Worm (Caenorhabditis elegans) whole organism, young adult: ENCODE data around the gene gpx-6.
A peak's percentile ranks its signal among the peaks of the same experiment; 100 is the strongest.

ENCODE experiments used
- B0261.1 ChIP-seq: sonication (generic microtip); optimal IDR thresholded peaks from 2 replicates; lab custom pipeline; 2016; ENCODE audit warnings: mild to moderate bottlenecking, missing genetic modification characterization, moderate library complexity, missing compliant biosample characterization
- C17E4.6 ChIP-seq: fragments of 200-800 bp; sonication (Bioruptor generic); IDR thresholded peaks from 2 replicates; pipeline ENCODE4 v1.3.6; 2022; ENCODE audit warnings: missing genetic modification reagents, missing genetic modification characterization, missing compliant biosample characterization
- K12H6.12 ChIP-seq: fragments of 200-800 bp; sonication (Bioruptor generic); optimal IDR thresholded peaks from 2 replicates; lab custom pipeline; 2018; ENCODE audit warnings: mild to moderate bottlenecking, missing genetic modification characterization, missing compliant biosample characterization
- T07F8.4 ChIP-seq: sonication (generic microtip); optimal IDR thresholded peaks from 2 replicates; lab custom pipeline; 2016; ENCODE audit warnings: mild to moderate bottlenecking, missing genetic modification characterization, moderate library complexity, missing compliant biosample characterization
- T26A5.8 ChIP-seq: sonication (generic microtip); optimal IDR thresholded peaks from 2 replicates; lab custom pipeline; 2016; ENCODE audit warnings: missing genetic modification characterization, missing compliant biosample characterization
- Y53G8AR.9 ChIP-seq: fragments of 200-800 bp; sonication (Bioruptor generic); conservative IDR thresholded peaks from 2 replicates; pipeline ENCODE4 v1.3.6; 2022; ENCODE audit warnings: missing genetic modification reagents, missing genetic modification characterization, missing compliant biosample characterization
- Y56A3A.18 ChIP-seq: fragments of 200-800 bp; sonication (Bioruptor generic); IDR thresholded peaks from 2 replicates; pipeline ENCODE4 v1.3.6; 2022; ENCODE audit warnings: missing genetic modification reagents, missing genetic modification characterization, missing compliant biosample characterization
- ZK185.1 ChIP-seq: sonication (generic microtip); optimal IDR thresholded peaks from 2 replicates; lab custom pipeline; 2016; ENCODE audit warnings: mild to moderate bottlenecking, missing genetic modification characterization, missing compliant biosample characterization; ENCODE audit not compliant: poor library complexity, severe bottlenecking
- attf-3 ChIP-seq: fragments of 200-800 bp; sonication (Bioruptor generic); conservative IDR thresholded peaks from 2 replicates; pipeline ENCODE4 v1.3.6; 2022; ENCODE audit warnings: missing genetic modification reagents, missing genetic modification characterization, missing compliant biosample characterization
- bed-1 ChIP-seq: fragments of 200-800 bp; sonication (Bioruptor generic); IDR thresholded peaks from 2 replicates; pipeline ENCODE4 v1.3.6; 2022; ENCODE audit warnings: missing genetic modification reagents, missing genetic modification characterization, missing compliant biosample characterization
- bed-2 ChIP-seq: fragments of 200-800 bp; sonication (Bioruptor generic); IDR thresholded peaks from 2 replicates; pipeline ENCODE4 v1.3.6; 2022; ENCODE audit warnings: missing genetic modification reagents, missing genetic modification characterization, missing compliant biosample characterization
- ccch-3 ChIP-seq: fragments of 200-800 bp; sonication (Bioruptor generic); optimal IDR thresholded peaks from 2 replicates; lab custom pipeline; 2018; ENCODE audit warnings: mild to moderate bottlenecking, missing genetic modification characterization, missing compliant biosample characterization
- cebp-1 ChIP-seq, 2 experiments: fragments of 200-800 bp in 1 of 2; sonication (Bioruptor generic) in 1 of 2; sonication (generic microtip) in 1 of 2; IDR thresholded peaks in 1 of 2; optimal IDR thresholded peaks in 1 of 2; 2 replicates each; pipeline versions ENCODE4 v1.3.6 to Lab custom; 2017 to 2022; ENCODE audit warnings: missing compliant biosample characterization in 2 of 2, missing genetic modification characterization in 2 of 2, mild to moderate bottlenecking in 1 of 2, missing genetic modification reagents in 1 of 2, moderate library complexity in 1 of 2
- cebp-2 ChIP-seq: fragments of 200-800 bp; sonication (Bioruptor generic); IDR thresholded peaks from 2 replicates; pipeline ENCODE4 v1.3.6; 2022; ENCODE audit warnings: missing genetic modification characterization, missing compliant biosample characterization
- ceh-27 ChIP-seq: fragments of 200-800 bp; sonication (Bioruptor generic); optimal IDR thresholded peaks from 2 replicates; lab custom pipeline; 2018; ENCODE audit warnings: mild to moderate bottlenecking, missing genetic modification characterization, moderate library complexity, missing compliant biosample characterization
- ceh-79 ChIP-seq: sonication (generic microtip); optimal IDR thresholded peaks from 2 replicates; lab custom pipeline; 2017; ENCODE audit warnings: mild to moderate bottlenecking, missing genetic modification characterization, missing compliant biosample characterization
- dpff-1 ChIP-seq: sonication (generic microtip); optimal IDR thresholded peaks from 2 replicates; lab custom pipeline; 2017; ENCODE audit warnings: mild to moderate bottlenecking, missing genetic modification characterization, missing compliant biosample characterization
- efl-1 ChIP-seq: fragments of 150-350 bp; optimal IDR thresholded peaks from 2 replicates; lab custom pipeline; 2014; ENCODE audit warnings: missing biosample characterization, missing genetic modification reagents, missing genetic modification characterization
- egl-18 ChIP-seq: fragments of 200-800 bp; sonication (Bioruptor generic); IDR thresholded peaks from 2 replicates; pipeline ENCODE4 v1.3.6; 2022; ENCODE audit warnings: missing genetic modification reagents, missing genetic modification characterization, missing compliant biosample characterization
- egrh-3 ChIP-seq: fragments of 200-800 bp; sonication (Bioruptor generic); IDR thresholded peaks from 2 replicates; pipeline ENCODE4 v1.3.6; 2022; ENCODE audit warnings: missing genetic modification reagents, missing genetic modification characterization, missing compliant biosample characterization
- ets-4 ChIP-seq: fragments of 200-800 bp; sonication (Bioruptor generic); optimal IDR thresholded peaks from 2 replicates; lab custom pipeline; 2018; ENCODE audit warnings: mild to moderate bottlenecking, missing genetic modification characterization, missing compliant biosample characterization
- fkh-3 ChIP-seq: sonication (generic microtip); optimal IDR thresholded peaks from 2 replicates; lab custom pipeline; 2016; ENCODE audit warnings: mild to moderate bottlenecking, missing genetic modification characterization, missing compliant biosample characterization
- lag-1 ChIP-seq: fragments of 200-800 bp; sonication (Bioruptor generic); IDR thresholded peaks from 2 replicates; pipeline ENCODE4 v1.3.6; 2022; ENCODE audit warnings: missing genetic modification reagents, missing genetic modification characterization, missing compliant biosample characterization
- madf-10 ChIP-seq: sonication (generic microtip); optimal IDR thresholded peaks from 2 replicates; lab custom pipeline; 2016; ENCODE audit warnings: mild to moderate bottlenecking, missing genetic modification characterization, missing compliant biosample characterization
- nfya-1 ChIP-seq: sonication (generic microtip); optimal IDR thresholded peaks from 2 replicates; lab custom pipeline; 2017; ENCODE audit warnings: antibody characterized with exemption, missing compliant biosample characterization, missing genetic modification characterization, borderline replicate concordance; ENCODE audit not compliant: insufficient read depth
- nfya-2 ChIP-seq: fragments of 200-800 bp; sonication (Bioruptor generic); IDR thresholded peaks from 2 replicates; pipeline ENCODE4 v1.3.6; 2022; ENCODE audit warnings: missing genetic modification reagents, missing genetic modification characterization, missing compliant biosample characterization
- nhr-27 ChIP-seq: fragments of 200-800 bp; sonication (Bioruptor generic); optimal IDR thresholded peaks from 2 replicates; lab custom pipeline; 2018; ENCODE audit warnings: mild to moderate bottlenecking, missing genetic modification characterization, moderate library complexity, missing compliant biosample characterization
- nhr-80 ChIP-seq: sonication (generic microtip); optimal IDR thresholded peaks from 2 replicates; lab custom pipeline; 2016; ENCODE audit warnings: missing genetic modification characterization, missing compliant biosample characterization
- rcor-1 ChIP-seq: fragments of 200-800 bp; sonication (Bioruptor generic); IDR thresholded peaks from 2 replicates; pipeline ENCODE4 v1.3.6; 2022; ENCODE audit warnings: missing genetic modification reagents, missing genetic modification characterization, missing compliant biosample characterization
- snpc-4 ChIP-seq, 5 experiments: fragments of 150-350 bp in 1 of 5; sonication (generic microtip) in 4 of 5; optimal IDR thresholded peaks; 2 replicates each; lab custom pipeline; 2014 to 2018; ENCODE audit warnings: missing genetic modification characterization in 5 of 5, missing biosample characterization in 3 of 5, antibody characterized with exemption in 2 of 5, mild to moderate bottlenecking in 2 of 5, missing compliant biosample characterization in 2 of 5, missing genotype in 2 of 5, moderate library complexity in 2 of 5, missing genetic modification reagents in 1 of 5
- sptf-2 ChIP-seq: fragments of 200-800 bp; sonication (Bioruptor generic); optimal IDR thresholded peaks from 2 replicates; lab custom pipeline; 2018; ENCODE audit warnings: mild to moderate bottlenecking, missing genetic modification characterization, missing compliant biosample characterization
- tlf-1 ChIP-seq: fragments of 200-800 bp; sonication (Bioruptor generic); optimal IDR thresholded peaks from 2 replicates; lab custom pipeline; 2018; ENCODE audit warnings: mild to moderate bottlenecking, missing genetic modification characterization, missing compliant biosample characterization
- unc-130 ChIP-seq: sonication (generic microtip); optimal IDR thresholded peaks from 2 replicates; lab custom pipeline; 2016; ENCODE audit warnings: missing genetic modification reagents, missing genetic modification characterization, missing compliant biosample characterization
- ztf-18 ChIP-seq: sonication (generic microtip); optimal IDR thresholded peaks from 2 replicates; lab custom pipeline; 2016; ENCODE audit warnings: missing genotype, mild to moderate bottlenecking, missing genetic modification characterization, missing compliant biosample characterization
- ztf-26 ChIP-seq: sonication (generic microtip); optimal IDR thresholded peaks from 2 replicates; lab custom pipeline; 2017; ENCODE audit warnings: missing genetic modification characterization, missing compliant biosample characterization

The gpx-6 gene

DNA sequence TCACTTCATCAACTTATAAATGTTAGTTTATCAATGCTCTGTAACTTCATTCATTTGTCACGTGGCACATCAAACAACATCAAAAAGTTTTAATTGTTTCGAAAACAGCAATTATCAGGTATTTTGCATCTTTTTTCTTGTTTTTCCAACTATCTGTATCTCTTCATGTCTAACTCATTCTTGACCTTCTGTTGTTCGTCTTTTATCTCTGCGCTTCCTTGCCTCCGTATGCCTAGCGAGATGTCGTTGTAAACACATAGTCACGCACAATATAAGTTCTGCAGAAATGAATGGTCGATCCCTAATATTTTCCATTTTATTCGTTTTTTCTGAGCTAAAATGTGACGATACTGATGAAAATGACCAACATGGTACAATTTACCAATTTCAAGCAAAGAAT lies at the start of gene gpx-6:
Gene gpx-6 (plus strand): TSS at position 257 of the 400 bp plus-strand sequence.
- TF ChIP-seq ztf-18 (no peak), B0261.1 (tag; lab: Kevin White, UChicago) (no peak)

DNA sequence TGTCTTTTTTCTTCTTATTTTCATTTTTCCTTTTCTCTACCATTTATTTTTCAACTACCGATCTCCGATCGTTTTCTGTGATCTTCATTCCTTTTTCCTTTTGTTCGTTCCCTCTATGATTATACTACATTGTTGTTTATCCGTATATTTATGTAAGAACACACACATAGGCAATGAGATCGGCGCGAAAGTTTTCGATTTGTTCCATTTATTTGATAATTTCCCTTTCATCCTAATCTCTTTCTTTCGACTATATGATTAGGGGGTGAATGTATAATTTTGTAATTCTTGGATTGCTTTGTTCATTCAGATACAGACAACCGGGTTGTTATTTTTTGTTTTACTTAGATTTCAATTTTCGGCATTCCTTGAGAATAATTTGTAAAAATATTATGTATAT lies 48.4 kb upstream of the gpx-6 start:
- TF ChIP-seq Y53G8AR.9 (GFP tag; lab: Robert Waterston, UW) (no peak), cebp-1 (GFP tag; IDR thresholded peaks at IDR 0.05; lab: Robert Waterston, UW) (no peak), cebp-1 (tag; optimal IDR thresholded peaks at IDR 0.05; lab: Kevin White, UChicago) (no peak), ztf-26 (no peak), snpc-4 (GFP tag; optimal IDR thresholded peaks at IDR 0.05; lab: Kevin White, UChicago) (no peak), snpc-4 (tag; optimal IDR thresholded peaks at IDR 0.05; lab: Kevin White, UChicago) (no peak), T26A5.8 (tag; lab: Kevin White, UChicago) (no peak), Y56A3A.18 (no peak), ZK185.1 (tag; lab: Kevin White, UChicago) (no peak), B0261.1 (tag; lab: Kevin White, UChicago) (no peak), attf-3 (GFP tag; lab: Robert Waterston, UW) (no peak), unc-130 (no peak), C17E4.6 (GFP tag; lab: Robert Waterston, UW) (no peak), sptf-2 (GFP tag; lab: Kevin White, UChicago) (no peak)
- TF ChIP-seq, all 124 proteins: peak for 0

DNA sequence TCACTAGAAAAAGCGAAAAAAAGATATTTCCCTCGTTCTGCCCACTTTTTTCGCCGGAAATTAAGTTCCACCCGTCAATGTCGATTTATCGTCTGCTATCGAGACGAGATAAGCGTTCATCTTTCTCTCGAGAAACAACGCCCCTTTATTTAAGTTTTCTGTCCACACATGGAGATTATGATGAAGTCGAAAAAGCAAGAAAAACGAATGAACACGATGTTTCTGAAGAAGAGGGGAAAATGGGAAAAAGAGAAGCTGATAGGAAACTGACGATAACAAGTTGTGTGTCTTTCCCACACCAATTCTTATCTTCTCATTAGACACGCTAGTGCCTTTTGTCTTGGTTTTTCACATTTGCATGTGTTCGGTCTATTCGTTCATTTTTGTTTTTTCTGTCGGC lies 47.2 kb upstream of the gpx-6 start:
- TF ChIP-seq nhr-80 (peak; percentile 91), madf-10 (tag; lab: Kevin White, UChicago) (no peak), ets-4 (peak; percentile 23)

DNA sequence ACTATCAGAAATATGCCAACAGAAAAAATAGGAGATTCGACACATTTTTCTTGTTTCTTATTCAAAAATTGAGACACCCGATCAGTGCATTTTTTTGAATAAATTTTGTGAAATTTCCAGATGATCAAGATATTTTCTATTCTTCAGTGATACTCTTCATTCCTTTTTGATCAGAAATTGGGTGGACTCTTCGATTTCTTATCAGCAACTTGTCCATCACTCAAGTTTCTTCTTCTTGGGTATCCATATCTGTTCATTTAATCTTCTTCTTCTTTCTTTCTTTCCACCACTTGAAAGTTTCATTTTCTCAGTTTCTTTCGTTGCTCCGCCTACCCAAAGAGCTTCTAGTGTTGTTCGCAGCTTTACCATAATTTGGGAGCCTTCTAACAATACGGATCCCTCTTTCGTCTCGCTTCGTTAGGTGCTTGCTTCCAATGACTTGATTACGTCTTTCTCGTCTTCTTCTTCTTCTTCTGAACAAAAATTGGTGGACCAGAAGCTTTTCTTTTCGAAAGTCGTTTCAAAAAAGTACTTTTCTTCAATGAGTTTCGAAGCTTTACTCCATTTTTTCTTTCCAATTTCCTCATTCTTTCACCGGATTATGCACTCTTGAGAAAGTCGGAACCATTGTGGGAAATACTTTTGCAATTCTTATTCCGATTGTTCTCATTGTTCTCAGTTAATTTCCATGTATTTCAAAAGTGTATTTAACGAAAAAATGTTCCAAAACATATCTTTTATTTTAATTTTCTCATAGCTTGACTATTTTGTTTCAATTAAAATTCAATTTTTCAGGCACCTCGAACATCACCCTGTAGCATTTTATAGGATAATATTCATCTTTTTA lies 46.1 kb upstream of the gpx-6 start, which contains the start of gene pct-1:
Gene pct-1 (plus strand): TSS at position 797 of the 847 bp plus-strand sequence.
- TF ChIP-seq ceh-27 (GFP tag; lab: Kevin White, UChicago) (no peak), egl-18 (GFP tag; lab: Robert Waterston, UW) (no peak), T07F8.4 (no peak), snpc-4 (GFP tag; optimal IDR thresholded peaks at IDR 0.05; lab: Kevin White, UChicago) (no peak), snpc-4 (tag; optimal IDR thresholded peaks at IDR 0.05; lab: Kevin White, UChicago) (no peak), lag-1 (GFP tag; lab: Robert Waterston, UW) (no peak), rcor-1 (GFP tag; lab: Robert Waterston, UW) (no peak), nhr-80 (no peak)

DNA sequence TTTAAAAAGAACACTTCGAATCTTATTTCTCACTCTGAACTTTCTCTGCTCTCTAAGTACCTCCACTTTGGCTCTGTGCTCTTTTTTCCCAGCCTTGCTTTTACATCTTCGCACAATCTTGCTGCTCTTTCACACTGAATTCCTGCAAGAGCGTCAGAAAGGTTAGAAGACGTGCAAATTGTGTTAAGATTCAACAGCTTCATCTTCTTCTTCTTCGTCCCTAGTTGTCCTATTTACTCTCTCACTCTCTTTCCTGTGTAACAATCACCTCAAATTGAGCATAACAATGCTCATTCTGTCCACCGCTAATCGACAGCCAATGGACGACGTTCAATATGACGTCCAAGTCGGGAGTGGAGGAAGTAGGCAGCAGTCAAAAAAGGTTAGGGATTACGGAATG lies 40.6 kb upstream of the gpx-6 start:
- TF ChIP-seq cebp-2 (no peak), nhr-27 (no peak), fkh-3 (tag; lab: Kevin White, UChicago) (no peak), efl-1 (GFP tag; lab: Kevin White, UChicago) (no peak), ceh-79 (tag; lab: Kevin White, UChicago) (no peak), nfya-1 (tag; lab: Kevin White, UChicago) (no peak), bed-2 (no peak), tlf-1 (GFP tag; lab: Kevin White, UChicago) (no peak), bed-1 (GFP tag; lab: Robert Waterston, UW) (no peak), dpff-1 (tag; lab: Kevin White, UChicago) (no peak), egrh-3 (GFP tag; lab: Robert Waterston, UW) (no peak), nfya-2 (GFP tag; lab: Robert Waterston, UW) (no peak), ccch-3 (no peak), K12H6.12 (tag; lab: Kevin White, UChicago) (no peak)
